Worm (Caenorhabditis elegans): ENCODE results near the gene wdr-5.1.

- TF ChIP-seq sea-1 (GFP tag; conservative IDR thresholded peaks at IDR 0.05) (no peak), ama-1 (optimal IDR thresholded peaks at IDR 0.05) (no peak), pes-1 (GFP tag; IDR thresholded peaks at IDR 0.05) (no peak), tra-4 (tag; optimal IDR thresholded peaks at IDR 0.05) (no peak), flt-1 (GFP tag; IDR thresholded peaks at IDR 0.05) (no peak), hmbx-1 (tag; optimal IDR thresholded peaks at IDR 0.05) (no peak), hnd-1 (tag; optimal IDR thresholded peaks at IDR 0.05) (no peak), ceh-13 (GFP tag; optimal IDR thresholded peaks at IDR 0.05) (no peak), ceh-36 (tag; optimal IDR thresholded peaks at IDR 0.05) (no peak), aly-1 (tag; optimal IDR thresholded peaks at IDR 0.05) (no peak), tbx-37 (GFP tag; conservative IDR thresholded peaks at IDR 0.05) (no peak), B0310.2 (tag; optimal IDR thresholded peaks at IDR 0.05) (no peak)
These were observed 22.1 kb upstream of the wdr-5.1 start for ce11 chrIII:3682869-3683403.
